Fruit fly (Drosophila melanogaster) whole organism, wandering third instar larva: Measurements from ENCODE around the gene Svip.

Source experiments
- Abd-B ChIP-seq: fragments of >200 bp; optimal IDR thresholded peaks from 2 replicates; lab custom pipeline; 2017; ENCODE audit warnings: missing biosample characterization, missing genetic modification characterization
- CG32264 ChIP-seq: fragments of 200-800 bp; sonication (Bioruptor generic); optimal IDR thresholded peaks from 2 replicates; lab custom pipeline; 2016; ENCODE audit warnings: missing biosample characterization, missing genetic modification characterization
- Dfd ChIP-seq: fragments of >200 bp; optimal IDR thresholded peaks from 2 replicates; lab custom pipeline; 2017; ENCODE audit warnings: missing biosample characterization, missing genetic modification characterization
- Dif ChIP-seq: fragments of 200-275, 200-300 bp; sonication (Bioruptor generic); optimal IDR thresholded peaks from 2 replicates; lab custom pipeline; 2018; ENCODE audit warnings: missing biosample characterization, missing genetic modification characterization; ENCODE audit not compliant: partially characterized antibody
- HLH106 ChIP-seq: fragments of 200-800 bp; optimal IDR thresholded peaks from 3 replicates; lab custom pipeline; 2019; ENCODE audit warnings: missing biosample characterization, mild to moderate bottlenecking, missing genetic modification characterization, moderate library complexity
- Hnf4 ChIP-seq: fragments of 200-800 bp; sonication (Bioruptor generic); optimal IDR thresholded peaks from 2 replicates; lab custom pipeline; 2016; ENCODE audit warnings: missing biosample characterization, mild to moderate bottlenecking, missing genetic modification characterization
- Hr78 ChIP-seq: fragments of >200 bp; optimal IDR thresholded peaks from 2 replicates; lab custom pipeline; 2017; ENCODE audit warnings: missing biosample characterization, missing genetic modification characterization
- Myc ChIP-seq: fragments of >200 bp; optimal IDR thresholded peaks from 2 replicates; lab custom pipeline; 2017
- N ChIP-seq: fragments of >200 bp; optimal IDR thresholded peaks from 2 replicates; lab custom pipeline; 2018; ENCODE audit warnings: missing biosample characterization, missing external identifiers, missing genetic modification characterization
- OdsH ChIP-seq: fragments of 200-800 bp; sonication (Bioruptor generic); optimal IDR thresholded peaks from 2 replicates; lab custom pipeline; 2016; ENCODE audit warnings: missing biosample characterization, mild to moderate bottlenecking, missing genetic modification characterization
- Rel ChIP-seq, 2 experiments: fragments of 200-800 bp; sonication (Bioruptor generic) in 1 of 2; optimal IDR thresholded peaks; 2 replicates in 1 of 2; 3 replicates in 1 of 2; lab custom pipeline; 2016 to 2019; ENCODE audit warnings: mild to moderate bottlenecking in 2 of 2, missing biosample characterization in 2 of 2, missing genetic modification characterization in 2 of 2, moderate library complexity in 1 of 2
- Sp1 ChIP-seq: fragments of 200-800 bp; sonication (Bioruptor generic); optimal IDR thresholded peaks from 3 replicates; lab custom pipeline; 2019; ENCODE audit warnings: missing biosample characterization, mild to moderate bottlenecking, missing genetic modification characterization, moderate library complexity
- Vsx2 ChIP-seq: fragments of 200-300, 225-300 bp; sonication (Bioruptor generic); optimal IDR thresholded peaks from 2 replicates; lab custom pipeline; 2018; ENCODE audit warnings: missing biosample characterization, missing genetic modification characterization; ENCODE audit not compliant: partially characterized antibody
- br ChIP-seq: fragments of 200-800 bp; sonication (Bioruptor generic); optimal IDR thresholded peaks from 2 replicates; lab custom pipeline; 2016; ENCODE audit warnings: missing biosample characterization, missing genetic modification characterization
- dl ChIP-seq, 2 experiments: fragments of 175-275, 200-275 bp in 1 of 2; fragments of 200-275 bp in 1 of 2; sonication (Bioruptor generic); optimal IDR thresholded peaks; lab custom pipeline; 2018; ENCODE audit warnings: mild to moderate bottlenecking in 2 of 2, missing biosample characterization in 2 of 2, missing genetic modification characterization in 2 of 2, moderate library complexity in 2 of 2; ENCODE audit not compliant: partially characterized antibody in 2 of 2, insufficient read depth in 1 of 2
- dsf ChIP-seq: sonication (Bioruptor generic); optimal IDR thresholded peaks from 2 replicates; lab custom pipeline; 2016; ENCODE audit warnings: missing biosample characterization, missing genetic modification characterization, borderline replicate concordance
- ey ChIP-seq: fragments of 200-800 bp; sonication (Bioruptor generic); optimal IDR thresholded peaks from 2 replicates; lab custom pipeline; 2016; ENCODE audit warnings: missing biosample characterization, missing genetic modification characterization
- foxo ChIP-seq, 2 experiments: fragments of 200-800 bp; sonication (Bioruptor generic); optimal IDR thresholded peaks; 2 replicates in 1 of 2; 3 replicates in 1 of 2; lab custom pipeline; 2016 to 2017; ENCODE audit warnings: missing biosample characterization in 2 of 2, missing genetic modification characterization in 2 of 2
- fru ChIP-seq: fragments of 200-800 bp; sonication (Bioruptor generic); optimal IDR thresholded peaks from 3 replicates; lab custom pipeline; 2016; ENCODE audit warnings: missing biosample characterization, mild to moderate bottlenecking, missing genetic modification characterization
- h ChIP-seq: fragments of 200-800 bp; sonication (Bioruptor generic); optimal IDR thresholded peaks from 3 replicates; lab custom pipeline; 2016; ENCODE audit warnings: missing biosample characterization, mild to moderate bottlenecking, missing genetic modification characterization
- rgr ChIP-seq: fragments of 200-800 bp; sonication (Bioruptor generic); optimal IDR thresholded peaks from 3 replicates; lab custom pipeline; 2016; ENCODE audit warnings: missing biosample characterization, mild to moderate bottlenecking, missing genetic modification characterization
- sv ChIP-seq: fragments of 200-800 bp; sonication (Bioruptor generic); optimal IDR thresholded peaks from 3 replicates; lab custom pipeline; 2016; ENCODE audit warnings: missing biosample characterization, missing genetic modification characterization
- tai ChIP-seq: sonication (Bioruptor generic); optimal IDR thresholded peaks from 2 replicates; lab custom pipeline; 2016; ENCODE audit warnings: missing biosample characterization, missing genetic modification characterization
- usp ChIP-seq: fragments of >200 bp; optimal IDR thresholded peaks from 2 replicates; lab custom pipeline; 2017; ENCODE audit warnings: missing biosample characterization, missing genetic modification characterization

Svip gene

dm6 chr3L:9402157-9402890 lies 43.5 kb downstream of the Svip start, which contains the start of gene eIF4E1:
eIF4E1 (minus strand) TSS chr3L:9402460.
- TF ChIP-seq Vsx2 (GFP tag; lab: Kevin White, UChicago) = peak; percentile 40
- TF ChIP-seq Hnf4 = no peak
- peak; percentile 34 for TF ChIP-seq sv (GFP tag; lab: Kevin White, UChicago)
- TF ChIP-seq CG32264 = no peak
- no peak for TF ChIP-seq Rel (GFP tag; optimal IDR thresholded peaks at IDR 0.05; lab: Kevin White, UChicago)
- peak; percentile 84 for TF ChIP-seq Rel (tag; optimal IDR thresholded peaks at IDR 0.05; lab: Kevin White, UChicago)
- peak; percentile 12 for TF ChIP-seq br
- peak; percentile 1 for TF ChIP-seq ey (GFP tag; lab: Kevin White, UChicago)
- peak; percentile 36 for TF ChIP-seq Sp1 (GFP tag; lab: Kevin White, UChicago)
- TF ChIP-seq foxo (GFP tag; optimal IDR thresholded peaks at IDR 0.05; lab: Kevin White, UChicago) = peak in 1 of 2 experiments; percentile 3
- peak; percentile 53 for TF ChIP-seq Dif
- TF ChIP-seq dl (GFP tag; optimal IDR thresholded peaks at IDR 0.05; lab: Kevin White, UChicago; ENCODE audit: insufficient read depth in 1 of 2, partially characterized antibody in 2 of 2) = peak in 1 of 2 experiments; percentile 8
- TF ChIP-seq h (GFP tag; lab: Kevin White, UChicago) = peak; percentile 9
- no peak for TF ChIP-seq usp (GFP tag; lab: Kevin White, UChicago)
- no peak for TF ChIP-seq Abd-B (GFP tag; lab: Kevin White, UChicago)
- TF ChIP-seq Myc (lab: Kevin White, UChicago) = peak; percentile 33

- no peak for TF ChIP-seq dsf (GFP tag; lab: Kevin White, UChicago)
- TF ChIP-seq rgr (GFP tag; lab: Kevin White, UChicago) = no peak
- TF ChIP-seq fru (GFP tag; lab: Kevin White, UChicago) = no peak
- no peak for TF ChIP-seq N
- TF ChIP-seq Abd-B (GFP tag; lab: Kevin White, UChicago) = no peak
- no peak for TF ChIP-seq h (GFP tag; lab: Kevin White, UChicago)
- no peak for TF ChIP-seq Hnf4
- no peak for TF ChIP-seq dl (GFP tag; optimal IDR thresholded peaks at IDR 0.05; lab: Kevin White, UChicago; ENCODE audit: insufficient read depth in 1 of 2, partially characterized antibody in 2 of 2)
- no peak for TF ChIP-seq HLH106 (tag; lab: Kevin White, UChicago)
- no peak for TF ChIP-seq tai (GFP tag; lab: Kevin White, UChicago)
- TF ChIP-seq Dfd (GFP tag; lab: Kevin White, UChicago) = no peak
- TF ChIP-seq CG32264 = no peak
- no peak for TF ChIP-seq Hr78
- no peak for TF ChIP-seq Myc (lab: Kevin White, UChicago)
- TF ChIP-seq OdsH (GFP tag; lab: Kevin White, UChicago) = no peak
- no peak for TF ChIP-seq sv (GFP tag; lab: Kevin White, UChicago)
These were observed 45.7 kb downstream of the Svip start, which contains the start of gene Cpr67B for dm6 chr3L:9404497-9404896. Cpr67B (plus strand) TSS chr3L:9404797.
